Worm (Caenorhabditis elegans) whole organism, early embryonic: ENCODE results near the gene C47E8.3.

Source experiments
- F13C5.2 ChIP-seq: sonication (generic microtip); optimal IDR thresholded peaks from 2 replicates; lab custom pipeline; 2017; ENCODE audit warnings: mild to moderate bottlenecking, missing genetic modification characterization, inconsistent platforms, missing compliant biosample characterization
- aly-1 ChIP-seq: sonication (generic microtip); optimal IDR thresholded peaks from 2 replicates; lab custom pipeline; 2016; ENCODE audit warnings: missing genetic modification characterization, missing compliant biosample characterization
- ama-1 ChIP-seq: fragments of 150-350 bp; optimal IDR thresholded peaks from 2 replicates; lab custom pipeline; 2014
- ceh-13 ChIP-seq: fragments of 200-800 bp; sonication (Bioruptor generic); optimal IDR thresholded peaks from 2 replicates; lab custom pipeline; 2018; ENCODE audit warnings: mild to moderate bottlenecking, missing genetic modification characterization, missing compliant biosample characterization
- ets-7 ChIP-seq: sonication (generic microtip); optimal IDR thresholded peaks from 2 replicates; lab custom pipeline; 2016; ENCODE audit warnings: missing genotype, missing genetic modification characterization, missing compliant biosample characterization
- flt-1 ChIP-seq: fragments of 200-800 bp; sonication (Bioruptor generic); IDR thresholded peaks from 2 replicates; pipeline ENCODE4 v1.3.6; 2022; ENCODE audit warnings: missing genetic modification characterization, missing compliant biosample characterization
- hmbx-1 ChIP-seq: sonication (generic microtip); optimal IDR thresholded peaks from 2 replicates; lab custom pipeline; 2016; ENCODE audit warnings: mild to moderate bottlenecking, missing genetic modification characterization, missing compliant biosample characterization
- hmg-4 ChIP-seq: fragments of 200-800 bp; sonication (Bioruptor generic); optimal IDR thresholded peaks from 2 replicates; lab custom pipeline; 2018; ENCODE audit warnings: mild to moderate bottlenecking, missing genetic modification characterization, missing compliant biosample characterization
- hnd-1 ChIP-seq: sonication (generic microtip); optimal IDR thresholded peaks from 2 replicates; lab custom pipeline; 2016; ENCODE audit warnings: missing genetic modification characterization, missing compliant biosample characterization
- pes-1 ChIP-seq: fragments of 200-800 bp; sonication (Bioruptor generic); IDR thresholded peaks from 2 replicates; pipeline ENCODE4 v1.3.6; 2022; ENCODE audit warnings: missing genetic modification reagents, missing genetic modification characterization, missing compliant biosample characterization
- scrt-1 ChIP-seq: fragments of 200-800 bp; sonication (Bioruptor generic); IDR thresholded peaks from 2 replicates; pipeline ENCODE4 v1.3.6; 2022; ENCODE audit warnings: missing genetic modification characterization, missing compliant biosample characterization
- sea-1 ChIP-seq: fragments of 200-800 bp; sonication (Bioruptor generic); conservative IDR thresholded peaks from 2 replicates; pipeline ENCODE4 v1.3.6; 2022; ENCODE audit warnings: missing genetic modification characterization, missing compliant biosample characterization
- tbx-37 ChIP-seq: fragments of 200-800 bp; sonication (Bioruptor generic); conservative IDR thresholded peaks from 2 replicates; pipeline ENCODE4 v1.3.6; 2022; ENCODE audit warnings: missing genetic modification reagents, missing genetic modification characterization, missing compliant biosample characterization
- tra-4 ChIP-seq: sonication (generic microtip); optimal IDR thresholded peaks from 2 replicates; lab custom pipeline; 2017; ENCODE audit warnings: missing genetic modification characterization, missing compliant biosample characterization

DNA sequence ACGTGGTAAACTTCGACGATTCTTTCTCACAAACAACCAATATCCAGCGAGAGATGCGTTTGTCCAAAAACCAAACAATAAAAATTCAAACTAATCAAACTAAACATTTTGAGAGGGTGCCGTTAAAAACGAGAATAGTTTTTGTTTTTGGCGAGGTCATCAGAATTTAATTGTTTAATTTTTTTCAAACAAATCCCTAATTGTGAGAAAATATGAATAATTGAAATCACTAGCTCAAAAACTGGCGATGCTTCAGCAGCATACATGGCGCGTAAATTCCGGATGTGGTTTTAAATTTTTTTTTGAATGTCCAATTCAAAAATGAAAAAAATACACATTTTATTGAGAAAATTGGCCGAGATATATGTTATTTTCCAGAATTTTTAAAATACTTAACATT lies 39.4 kb downstream of the C47E8.3 start, which contains the start of gene R08A2.1:
- TF ChIP-seq tbx-37 (GFP tag; lab: Robert Waterston, UW) = no peak
- TF ChIP-seq tra-4 (tag; lab: Kevin White, UChicago) = no peak
- no peak for TF ChIP-seq ama-1 (lab: Kevin White, UChicago)
- TF ChIP-seq F13C5.2 = no peak
- no peak for TF ChIP-seq hmbx-1 (tag; lab: Kevin White, UChicago)
- TF ChIP-seq flt-1 = no peak
- TF ChIP-seq hmg-4 (GFP tag; lab: Kevin White, UChicago) = no peak
- no peak for TF ChIP-seq scrt-1 (GFP tag; lab: Robert Waterston, UW)
- TF ChIP-seq sea-1 (GFP tag; lab: Robert Waterston, UW) = no peak
- no peak for TF ChIP-seq ceh-13 (GFP tag; lab: Kevin White, UChicago)
- no peak for TF ChIP-seq pes-1 (GFP tag; lab: Robert Waterston, UW)
- TF ChIP-seq ets-7 (tag; lab: Kevin White, UChicago) = no peak
- TF ChIP-seq hnd-1 (tag; lab: Kevin White, UChicago) = no peak
- no peak for TF ChIP-seq aly-1 (tag; lab: Kevin White, UChicago)
